Worm (Caenorhabditis elegans) whole organism, young adult: ENCODE data around the gene C41H7.9.

Experiments used
- D2030.7 ChIP-seq: fragments of 200-800 bp; sonication (Bioruptor generic); IDR thresholded peaks from 2 replicates; pipeline ENCODE4 v1.3.6; 2022; ENCODE audit warnings: missing genetic modification reagents, missing genetic modification characterization, missing compliant biosample characterization
- F22D6.2 ChIP-seq: sonication (generic microtip); optimal IDR thresholded peaks from 2 replicates; lab custom pipeline; 2016; ENCODE audit warnings: mild to moderate bottlenecking, missing genetic modification characterization, missing compliant biosample characterization
- F23B12.7 ChIP-seq: sonication (generic microtip); optimal IDR thresholded peaks from 2 replicates; lab custom pipeline; 2017; ENCODE audit warnings: missing genetic modification characterization, mild to moderate bottlenecking, missing compliant biosample characterization, antibody characterized with exemption, moderate library complexity; ENCODE audit not compliant: insufficient read depth
- F37B4.10 ChIP-seq: fragments of 200-800 bp; sonication (Bioruptor generic); IDR thresholded peaks from 2 replicates; pipeline ENCODE4 v1.3.6; 2022; ENCODE audit warnings: missing genetic modification characterization, missing compliant biosample characterization
- F49E8.2 ChIP-seq: sonication (generic microtip); optimal IDR thresholded peaks from 3 replicates; lab custom pipeline; 2017; ENCODE audit warnings: missing genetic modification characterization, mild to moderate bottlenecking, missing compliant biosample characterization, antibody characterized with exemption, moderate library complexity; ENCODE audit not compliant: insufficient read depth
- K12H6.12 ChIP-seq: fragments of 200-800 bp; sonication (Bioruptor generic); optimal IDR thresholded peaks from 2 replicates; lab custom pipeline; 2018; ENCODE audit warnings: mild to moderate bottlenecking, missing genetic modification characterization, missing compliant biosample characterization
- Y53G8AR.9 ChIP-seq: fragments of 200-800 bp; sonication (Bioruptor generic); conservative IDR thresholded peaks from 2 replicates; pipeline ENCODE4 v1.3.6; 2022; ENCODE audit warnings: missing genetic modification reagents, missing genetic modification characterization, missing compliant biosample characterization
- Y56A3A.18 ChIP-seq: fragments of 200-800 bp; sonication (Bioruptor generic); IDR thresholded peaks from 2 replicates; pipeline ENCODE4 v1.3.6; 2022; ENCODE audit warnings: missing genetic modification reagents, missing genetic modification characterization, missing compliant biosample characterization
- Y95B8A.8 ChIP-seq: fragments of 200-800 bp; sonication (Bioruptor generic); IDR thresholded peaks from 2 replicates; pipeline ENCODE4 v1.3.6; 2022; ENCODE audit warnings: missing genetic modification reagents, missing genetic modification characterization, missing compliant biosample characterization
- akir-1 ChIP-seq: fragments of 200-800 bp; sonication (Bioruptor generic); optimal IDR thresholded peaks from 2 replicates; lab custom pipeline; 2018; ENCODE audit warnings: mild to moderate bottlenecking, missing genetic modification characterization, moderate library complexity, missing compliant biosample characterization
- ama-1 ChIP-seq, 3 experiments: fragments of 150-350 bp in 1 of 3; sonication (generic microtip) in 2 of 3; optimal IDR thresholded peaks; 2 replicates each; lab custom pipeline; 2014 to 2018; ENCODE audit warnings: missing biosample characterization in 2 of 3, missing genetic modification characterization in 2 of 3, missing genetic modification reagents in 2 of 3
- atf-7 ChIP-seq: sonication (generic microtip); optimal IDR thresholded peaks from 2 replicates; lab custom pipeline; 2017; ENCODE audit warnings: mild to moderate bottlenecking, missing genetic modification characterization, missing compliant biosample characterization
- attf-3 ChIP-seq: fragments of 200-800 bp; sonication (Bioruptor generic); conservative IDR thresholded peaks from 2 replicates; pipeline ENCODE4 v1.3.6; 2022; ENCODE audit warnings: missing genetic modification reagents, missing genetic modification characterization, missing compliant biosample characterization
- attf-5 ChIP-seq: fragments of 200-800 bp; sonication (Bioruptor generic); optimal IDR thresholded peaks from 2 replicates; lab custom pipeline; 2018; ENCODE audit warnings: mild to moderate bottlenecking, missing genetic modification characterization, missing compliant biosample characterization
- cebp-1 ChIP-seq, 2 experiments: fragments of 200-800 bp in 1 of 2; sonication (Bioruptor generic) in 1 of 2; sonication (generic microtip) in 1 of 2; IDR thresholded peaks in 1 of 2; optimal IDR thresholded peaks in 1 of 2; 2 replicates each; pipeline versions ENCODE4 v1.3.6 to Lab custom; 2017 to 2022; ENCODE audit warnings: missing compliant biosample characterization in 2 of 2, missing genetic modification characterization in 2 of 2, mild to moderate bottlenecking in 1 of 2, missing genetic modification reagents in 1 of 2, moderate library complexity in 1 of 2
- ceh-40 ChIP-seq: fragments of 200-800 bp; sonication (Bioruptor generic); IDR thresholded peaks from 2 replicates; pipeline ENCODE4 v1.3.6; 2022; ENCODE audit warnings: missing genetic modification characterization, missing compliant biosample characterization
- ceh-79 ChIP-seq: sonication (generic microtip); optimal IDR thresholded peaks from 2 replicates; lab custom pipeline; 2017; ENCODE audit warnings: mild to moderate bottlenecking, missing genetic modification characterization, missing compliant biosample characterization
- dox-1 ChIP-seq: fragments of 200-800 bp; sonication (Bioruptor generic); IDR thresholded peaks from 2 replicates; pipeline ENCODE4 v1.3.6; 2022; ENCODE audit warnings: missing genetic modification reagents, missing genetic modification characterization, missing compliant biosample characterization
- efl-1 ChIP-seq: fragments of 150-350 bp; optimal IDR thresholded peaks from 2 replicates; lab custom pipeline; 2014; ENCODE audit warnings: missing biosample characterization, missing genetic modification reagents, missing genetic modification characterization
- egl-18 ChIP-seq: fragments of 200-800 bp; sonication (Bioruptor generic); IDR thresholded peaks from 2 replicates; pipeline ENCODE4 v1.3.6; 2022; ENCODE audit warnings: missing genetic modification reagents, missing genetic modification characterization, missing compliant biosample characterization
- egl-44 ChIP-seq: fragments of 200-800 bp; sonication (Bioruptor generic); IDR thresholded peaks from 2 replicates; pipeline ENCODE4 v1.3.6; 2022; ENCODE audit warnings: missing genetic modification reagents, missing genetic modification characterization, missing compliant biosample characterization
- ets-4 ChIP-seq: fragments of 200-800 bp; sonication (Bioruptor generic); optimal IDR thresholded peaks from 2 replicates; lab custom pipeline; 2018; ENCODE audit warnings: mild to moderate bottlenecking, missing genetic modification characterization, missing compliant biosample characterization
- gei-17 ChIP-seq: fragments of 200-800 bp; sonication (Bioruptor generic); optimal IDR thresholded peaks from 2 replicates; lab custom pipeline; 2018; ENCODE audit warnings: mild to moderate bottlenecking, missing genetic modification characterization, missing compliant biosample characterization
- him-1 ChIP-seq: sonication (generic microtip); optimal IDR thresholded peaks from 2 replicates; lab custom pipeline; 2016; ENCODE audit warnings: missing genotype, missing genetic modification reagents, missing genetic modification characterization, missing compliant biosample characterization
- hlh-12 ChIP-seq: sonication (generic microtip); optimal IDR thresholded peaks from 2 replicates; lab custom pipeline; 2016; ENCODE audit warnings: missing genetic modification characterization, missing compliant biosample characterization
- hmg-1.2 ChIP-seq: fragments of 200-800 bp; sonication (Bioruptor generic); IDR thresholded peaks from 2 replicates; pipeline ENCODE4 v1.3.6; 2022; ENCODE audit warnings: missing genetic modification reagents, missing genetic modification characterization, missing compliant biosample characterization
- hmg-20 ChIP-seq: fragments of 200-800 bp; sonication (Bioruptor generic); IDR thresholded peaks from 2 replicates; pipeline ENCODE4 v1.3.6; 2022; ENCODE audit warnings: missing genetic modification reagents, missing genetic modification characterization, missing compliant biosample characterization
- hsf-1 ChIP-seq: fragments of 200-800 bp; sonication (Bioruptor generic); IDR thresholded peaks from 2 replicates; pipeline ENCODE4 v1.3.6; 2022; ENCODE audit warnings: missing genetic modification reagents, missing genetic modification characterization, missing compliant biosample characterization
- lin-40 ChIP-seq: sonication (generic microtip); optimal IDR thresholded peaks from 2 replicates; lab custom pipeline; 2016; ENCODE audit warnings: missing genetic modification characterization, mild to moderate bottlenecking, missing compliant biosample characterization, missing genotype, missing genetic modification reagents
- lir-1 ChIP-seq: fragments of 200-800 bp; sonication (Bioruptor generic); conservative IDR thresholded peaks from 2 replicates; pipeline ENCODE4 v1.3.6; 2022; ENCODE audit warnings: missing genetic modification reagents, missing genetic modification characterization, missing compliant biosample characterization
- lsl-1 ChIP-seq: fragments of 200-800 bp; sonication (Bioruptor generic); optimal IDR thresholded peaks from 2 replicates; lab custom pipeline; 2018; ENCODE audit warnings: mild to moderate bottlenecking, missing genetic modification characterization, moderate library complexity, missing compliant biosample characterization
- madf-6 ChIP-seq: fragments of 200-800 bp; sonication (Bioruptor generic); IDR thresholded peaks from 2 replicates; pipeline ENCODE4 v1.3.6; 2022; ENCODE audit warnings: missing genetic modification reagents, missing genetic modification characterization, missing compliant biosample characterization
- mes-4 ChIP-seq: sonication (generic microtip); optimal IDR thresholded peaks from 2 replicates; lab custom pipeline; 2016; ENCODE audit warnings: missing genotype, missing genetic modification characterization, missing compliant biosample characterization
- mxl-1 ChIP-seq: sonication (generic microtip); optimal IDR thresholded peaks from 2 replicates; lab custom pipeline; 2016; ENCODE audit warnings: missing genetic modification characterization, missing compliant biosample characterization
- nfya-1 ChIP-seq: sonication (generic microtip); optimal IDR thresholded peaks from 2 replicates; lab custom pipeline; 2017; ENCODE audit warnings: antibody characterized with exemption, missing compliant biosample characterization, missing genetic modification characterization, borderline replicate concordance; ENCODE audit not compliant: insufficient read depth
- nhr-120 ChIP-seq: fragments of 200-800 bp; sonication (Bioruptor generic); IDR thresholded peaks from 2 replicates; pipeline ENCODE4 v1.3.6; 2022; ENCODE audit warnings: missing genetic modification characterization, missing compliant biosample characterization
- nhr-179 ChIP-seq: sonication (generic microtip); optimal IDR thresholded peaks from 2 replicates; lab custom pipeline; 2016; ENCODE audit warnings: mild to moderate bottlenecking, missing genetic modification characterization, missing compliant biosample characterization
- repo-1 ChIP-seq: sonication (generic microtip); optimal IDR thresholded peaks from 2 replicates; lab custom pipeline; 2017; ENCODE audit warnings: mild to moderate bottlenecking, missing genetic modification characterization, missing compliant biosample characterization
- snpc-1.1 ChIP-seq: sonication (generic microtip); optimal IDR thresholded peaks from 2 replicates; lab custom pipeline; 2017; ENCODE audit warnings: missing genetic modification characterization, mild to moderate bottlenecking, missing compliant biosample characterization, antibody characterized with exemption, moderate library complexity, missing genotype, missing genetic modification reagents; ENCODE audit not compliant: insufficient read depth
- somi-1 ChIP-seq: fragments of 200-800 bp; sonication (Bioruptor generic); optimal IDR thresholded peaks from 2 replicates; lab custom pipeline; 2018; ENCODE audit warnings: mild to moderate bottlenecking, missing genetic modification characterization, missing compliant biosample characterization
- sptf-2 ChIP-seq: fragments of 200-800 bp; sonication (Bioruptor generic); optimal IDR thresholded peaks from 2 replicates; lab custom pipeline; 2018; ENCODE audit warnings: mild to moderate bottlenecking, missing genetic modification characterization, missing compliant biosample characterization
- tbp1 ChIP-seq: fragments of 200-800 bp; sonication (Bioruptor generic); optimal IDR thresholded peaks from 2 replicates; lab custom pipeline; 2018; ENCODE audit warnings: mild to moderate bottlenecking, missing genetic modification characterization, missing compliant biosample characterization
- unc-62 ChIP-seq: fragments of 150-350 bp; optimal IDR thresholded peaks from 2 replicates; lab custom pipeline; 2014; ENCODE audit warnings: missing biosample characterization, missing genetic modification reagents, missing genetic modification characterization
- zim-3 ChIP-seq: sonication (generic microtip); optimal IDR thresholded peaks from 2 replicates; lab custom pipeline; 2017; ENCODE audit warnings: mild to moderate bottlenecking, missing genetic modification characterization, moderate library complexity, missing compliant biosample characterization
- ztf-28 ChIP-seq: fragments of 200-800 bp; sonication (Bioruptor generic); IDR thresholded peaks from 2 replicates; pipeline ENCODE4 v1.3.6; 2022; ENCODE audit warnings: missing genetic modification reagents, missing genetic modification characterization, missing compliant biosample characterization

The C41H7.9 gene

DNA sequence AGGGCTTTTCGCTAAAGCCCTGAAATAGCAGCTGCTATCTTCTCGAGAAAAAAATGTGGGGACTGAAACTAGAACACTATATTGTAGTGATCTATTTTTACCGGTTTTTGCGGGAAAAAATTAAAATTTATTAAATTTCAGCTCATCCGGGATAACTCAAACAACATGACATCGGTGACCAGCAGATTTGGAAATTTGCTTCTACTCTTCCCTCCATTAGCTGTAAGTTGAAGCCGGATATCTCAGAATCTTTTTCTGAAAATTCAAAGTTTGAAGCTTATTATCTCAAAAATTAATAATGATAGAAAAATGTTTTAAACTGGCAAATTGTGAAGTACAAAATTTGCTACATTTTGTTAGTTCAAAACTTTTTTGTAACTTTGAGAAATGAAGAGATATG lies 27.6 kb downstream of the C41H7.9 start:
- TF ChIP-seq repo-1 (tag; lab: Kevin White, UChicago) (no peak), mxl-1 (tag; lab: Kevin White, UChicago) (no peak), Y95B8A.8 (no peak), F23B12.7 (tag; lab: Kevin White, UChicago) (no peak), madf-6 (GFP tag; lab: Robert Waterston, UW) (no peak), F49E8.2 (no peak), attf-5 (GFP tag; lab: Kevin White, UChicago) (no peak), nfya-1 (tag; lab: Kevin White, UChicago) (no peak), zim-3 (no peak), ama-1 (optimal IDR thresholded peaks at IDR 0.05; lab: Kevin White, UChicago) (no peak), ama-1 (GFP tag; optimal IDR thresholded peaks at IDR 0.05; lab: Kevin White, UChicago) (no peak), egl-44 (GFP tag; lab: Robert Waterston, UW) (no peak), ztf-28 (GFP tag; lab: Robert Waterston, UW) (no peak), hmg-20 (GFP tag; lab: Robert Waterston, UW) (no peak)

DNA sequence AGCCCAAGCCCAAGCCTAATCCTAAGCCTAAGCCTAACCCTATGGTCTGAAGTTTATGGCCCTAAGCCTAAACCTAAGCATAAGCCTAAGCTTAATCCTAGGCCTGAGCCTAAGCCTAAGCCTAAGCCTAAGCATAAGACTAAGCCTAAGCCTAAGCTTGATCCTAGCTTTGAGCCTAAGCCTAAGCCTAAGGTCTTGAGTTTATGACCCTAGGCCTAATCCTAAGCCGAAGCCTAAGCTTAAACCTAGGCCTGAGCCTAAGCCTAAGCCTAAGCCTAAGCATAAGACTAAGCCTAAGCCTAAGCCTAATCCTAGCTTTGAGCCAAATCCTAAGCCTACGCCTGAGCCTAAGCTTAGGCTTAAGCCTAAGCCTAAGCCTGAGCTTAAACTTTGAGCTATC lies 33.0 kb downstream of the C41H7.9 start:
- TF ChIP-seq hlh-12 (tag; lab: Kevin White, UChicago) (no peak), dox-1 (0 out of 2 replicates have a peak, but pooled peaks have one; percentile 16)

DNA sequence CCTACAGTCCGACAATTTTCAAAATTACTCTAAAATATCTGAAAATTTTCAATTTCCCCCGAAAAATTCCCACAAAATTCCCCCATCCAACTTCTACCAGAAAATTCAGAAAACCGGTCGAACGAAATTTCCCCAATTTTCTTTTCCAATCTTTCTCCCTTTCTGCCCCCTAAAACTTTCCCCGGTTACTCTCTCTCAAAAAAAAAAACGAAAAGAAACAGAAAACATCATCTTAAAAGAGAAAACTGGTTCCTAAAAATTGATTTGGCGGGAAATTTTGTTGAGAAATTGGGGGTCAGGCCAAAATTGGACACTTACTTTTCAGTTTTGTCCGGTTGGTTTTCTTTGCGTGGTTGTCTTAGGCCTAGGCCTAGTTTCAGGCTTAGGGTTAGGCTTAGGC lies 34.4 kb downstream of the C41H7.9 start:
- TF ChIP-seq snpc-1.1 (tag; lab: Kevin White, UChicago) (no peak), F23B12.7 (tag; lab: Kevin White, UChicago) (no peak), Y56A3A.18 (no peak), gei-17 (GFP tag; lab: Kevin White, UChicago) (no peak), ets-4 (GFP tag; lab: Kevin White, UChicago) (no peak), hsf-1 (GFP tag; lab: Robert Waterston, UW) (no peak), ceh-79 (no peak), tbp1 (GFP tag; lab: Kevin White, UChicago) (no peak), lin-40 (no peak), F37B4.10 (GFP tag; lab: Robert Waterston, UW) (no peak), F22D6.2 (tag; lab: Kevin White, UChicago) (no peak), hmg-20 (GFP tag; lab: Robert Waterston, UW) (no peak), sptf-2 (GFP tag; lab: Kevin White, UChicago) (no peak), attf-5 (GFP tag; lab: Kevin White, UChicago) (no peak), efl-1 (GFP tag; lab: Kevin White, UChicago) (no peak), D2030.7 (GFP tag; lab: Robert Waterston, UW) (no peak), egl-18 (GFP tag; lab: Robert Waterston, UW) (no peak), mes-4 (tag; lab: Kevin White, UChicago) (no peak)

DNA sequence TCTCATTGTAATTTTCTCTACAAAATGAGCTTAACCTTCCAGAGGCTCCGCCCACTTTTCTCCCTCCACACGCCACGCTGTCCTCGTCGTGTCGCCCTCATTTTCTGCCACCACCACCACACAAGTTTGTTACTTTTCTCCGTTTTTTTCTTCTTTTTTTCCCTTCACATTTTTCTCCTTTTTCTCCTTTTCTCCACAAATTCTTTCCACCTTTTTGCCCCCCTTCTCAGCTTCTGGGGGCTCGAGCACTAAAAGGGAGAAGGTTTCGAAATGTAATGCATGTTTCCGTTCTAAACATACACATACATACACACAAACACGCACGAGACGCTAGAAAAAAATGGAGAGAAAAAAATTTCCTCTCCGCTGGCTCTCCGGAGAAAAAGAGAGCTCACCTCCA lies 35.4 kb downstream of the C41H7.9 start, which contains the start of gene nhr-88:
Gene nhr-88 (plus strand): TSS at position 43 of the 400 bp plus-strand sequence.
- TF ChIP-seq lsl-1 (GFP tag; lab: Kevin White, UChicago) = no peak
- no peak for TF ChIP-seq cebp-1 (GFP tag; IDR thresholded peaks at IDR 0.05; lab: Robert Waterston, UW)
- TF ChIP-seq cebp-1 (tag; optimal IDR thresholded peaks at IDR 0.05; lab: Kevin White, UChicago) = peak; percentile 69
- TF ChIP-seq atf-7 = peak; percentile 16
- TF ChIP-seq hmg-1.2 (GFP tag; lab: Robert Waterston, UW) = 0 out of 2 replicates have a peak, but pooled peaks have one; percentile 21
- TF ChIP-seq nhr-179 (tag; lab: Kevin White, UChicago) = no peak
- no peak for TF ChIP-seq attf-3 (GFP tag; lab: Robert Waterston, UW)
- TF ChIP-seq hmg-20 (GFP tag; lab: Robert Waterston, UW) = no peak
- no peak for TF ChIP-seq lir-1 (GFP tag; lab: Robert Waterston, UW)
- no peak for TF ChIP-seq him-1 (tag; lab: Kevin White, UChicago)
- TF ChIP-seq nhr-120 (GFP tag; lab: Robert Waterston, UW) = no peak
- TF ChIP-seq somi-1 (GFP tag; lab: Kevin White, UChicago) = no peak
- no peak for TF ChIP-seq ceh-40 (GFP tag; lab: Robert Waterston, UW)
- TF ChIP-seq Y53G8AR.9 (GFP tag; lab: Robert Waterston, UW) = no peak
- TF ChIP-seq unc-62 (GFP tag; lab: Kevin White, UChicago) = no peak
- peak; percentile 20 for TF ChIP-seq K12H6.12 (tag; lab: Kevin White, UChicago)
- no peak for TF ChIP-seq akir-1 (GFP tag; lab: Kevin White, UChicago)
